Worm (Caenorhabditis elegans) whole organism, young adult: ENCODE data around the gene Y105C5B.1413.

Experiments used
- B0019.2 ChIP-seq: fragments of 200-800 bp; sonication (Bioruptor generic); conservative IDR thresholded peaks from 2 replicates; pipeline ENCODE4 v1.3.6; 2022; ENCODE audit warnings: missing genetic modification reagents, missing genetic modification characterization, missing compliant biosample characterization
- D2030.7 ChIP-seq: fragments of 200-800 bp; sonication (Bioruptor generic); IDR thresholded peaks from 2 replicates; pipeline ENCODE4 v1.3.6; 2022; ENCODE audit warnings: missing genetic modification reagents, missing genetic modification characterization, missing compliant biosample characterization
- F23B12.7 ChIP-seq: sonication (generic microtip); optimal IDR thresholded peaks from 2 replicates; lab custom pipeline; 2017; ENCODE audit warnings: missing genetic modification characterization, mild to moderate bottlenecking, missing compliant biosample characterization, antibody characterized with exemption, moderate library complexity; ENCODE audit not compliant: insufficient read depth
- F37B4.10 ChIP-seq: fragments of 200-800 bp; sonication (Bioruptor generic); IDR thresholded peaks from 2 replicates; pipeline ENCODE4 v1.3.6; 2022; ENCODE audit warnings: missing genetic modification characterization, missing compliant biosample characterization
- T26A5.8 ChIP-seq: sonication (generic microtip); optimal IDR thresholded peaks from 2 replicates; lab custom pipeline; 2016; ENCODE audit warnings: missing genetic modification characterization, missing compliant biosample characterization
- attf-6 ChIP-seq: fragments of 200-800 bp; sonication (Bioruptor generic); IDR thresholded peaks from 2 replicates; pipeline ENCODE4 v1.3.6; 2022; ENCODE audit warnings: missing genetic modification reagents, missing genetic modification characterization, missing compliant biosample characterization
- bed-2 ChIP-seq: fragments of 200-800 bp; sonication (Bioruptor generic); IDR thresholded peaks from 2 replicates; pipeline ENCODE4 v1.3.6; 2022; ENCODE audit warnings: missing genetic modification reagents, missing genetic modification characterization, missing compliant biosample characterization
- ceh-91 ChIP-seq: fragments of 200-800 bp; sonication (Bioruptor generic); IDR thresholded peaks from 2 replicates; pipeline ENCODE4 v1.3.6; 2022; ENCODE audit warnings: missing genetic modification reagents, missing genetic modification characterization, missing compliant biosample characterization
- chd-7 ChIP-seq: sonication (generic microtip); optimal IDR thresholded peaks from 2 replicates; lab custom pipeline; 2016; ENCODE audit warnings: mild to moderate bottlenecking, missing genetic modification characterization, moderate library complexity, missing compliant biosample characterization
- dox-1 ChIP-seq: fragments of 200-800 bp; sonication (Bioruptor generic); IDR thresholded peaks from 2 replicates; pipeline ENCODE4 v1.3.6; 2022; ENCODE audit warnings: missing genetic modification reagents, missing genetic modification characterization, missing compliant biosample characterization
- egl-44 ChIP-seq: fragments of 200-800 bp; sonication (Bioruptor generic); IDR thresholded peaks from 2 replicates; pipeline ENCODE4 v1.3.6; 2022; ENCODE audit warnings: missing genetic modification reagents, missing genetic modification characterization, missing compliant biosample characterization
- hmg-1.2 ChIP-seq: fragments of 200-800 bp; sonication (Bioruptor generic); IDR thresholded peaks from 2 replicates; pipeline ENCODE4 v1.3.6; 2022; ENCODE audit warnings: missing genetic modification reagents, missing genetic modification characterization, missing compliant biosample characterization
- madf-10 ChIP-seq: sonication (generic microtip); optimal IDR thresholded peaks from 2 replicates; lab custom pipeline; 2016; ENCODE audit warnings: mild to moderate bottlenecking, missing genetic modification characterization, missing compliant biosample characterization
- madf-3 ChIP-seq: fragments of 200-800 bp; sonication (Bioruptor generic); IDR thresholded peaks from 2 replicates; pipeline ENCODE4 v1.3.6; 2022; ENCODE audit warnings: missing genetic modification reagents, missing genetic modification characterization, missing compliant biosample characterization
- madf-8 ChIP-seq: fragments of 200-800 bp; sonication (Bioruptor generic); conservative IDR thresholded peaks from 2 replicates; pipeline ENCODE4 v1.3.6; 2022; ENCODE audit warnings: missing genetic modification reagents, missing genetic modification characterization, missing compliant biosample characterization
- nfya-2 ChIP-seq: fragments of 200-800 bp; sonication (Bioruptor generic); IDR thresholded peaks from 2 replicates; pipeline ENCODE4 v1.3.6; 2022; ENCODE audit warnings: missing genetic modification reagents, missing genetic modification characterization, missing compliant biosample characterization
- rpc-1 ChIP-seq, 2 experiments: fragments of 150-350 bp in 1 of 2; sonication (generic microtip) in 1 of 2; optimal IDR thresholded peaks; 2 replicates each; lab custom pipeline; 2014 to 2018; ENCODE audit warnings: missing biosample characterization in 1 of 2, missing genetic modification characterization in 1 of 2, missing genetic modification reagents in 1 of 2, missing genotype in 1 of 2
- snpc-4 ChIP-seq, 5 experiments: fragments of 150-350 bp in 1 of 5; sonication (generic microtip) in 4 of 5; optimal IDR thresholded peaks; 2 replicates each; lab custom pipeline; 2014 to 2018; ENCODE audit warnings: missing genetic modification characterization in 5 of 5, missing biosample characterization in 3 of 5, antibody characterized with exemption in 2 of 5, mild to moderate bottlenecking in 2 of 5, missing compliant biosample characterization in 2 of 5, missing genotype in 2 of 5, moderate library complexity in 2 of 5, missing genetic modification reagents in 1 of 5
- sptf-2 ChIP-seq: fragments of 200-800 bp; sonication (Bioruptor generic); optimal IDR thresholded peaks from 2 replicates; lab custom pipeline; 2018; ENCODE audit warnings: mild to moderate bottlenecking, missing genetic modification characterization, missing compliant biosample characterization
- ztf-25 ChIP-seq: fragments of 200-800 bp; sonication (Bioruptor generic); IDR thresholded peaks from 2 replicates; pipeline ENCODE4 v1.3.6; 2022; ENCODE audit warnings: missing genetic modification reagents, missing genetic modification characterization, missing compliant biosample characterization

Y105C5B.1413 gene

DNA sequence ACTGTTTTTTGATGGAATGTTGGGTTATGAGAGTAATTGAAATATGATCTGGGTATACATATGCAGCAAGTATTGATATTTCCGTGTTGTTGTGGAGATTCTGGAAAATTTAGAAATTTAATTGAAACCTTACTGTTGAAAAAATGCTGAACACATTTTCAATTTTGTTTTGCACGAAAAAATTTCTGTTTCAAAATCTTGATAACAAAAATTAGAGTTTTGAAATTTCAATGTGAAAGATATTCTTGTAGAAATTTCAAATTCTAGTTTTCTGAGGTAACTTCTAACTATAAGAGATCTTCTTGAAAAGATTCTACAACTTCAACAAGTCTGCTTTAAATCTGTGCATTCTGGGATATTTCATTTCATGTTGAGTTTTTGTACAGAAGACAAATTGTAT, 38.4 kb downstream of the Y105C5B.1413 start:
- TF ChIP-seq F37B4.10 (GFP tag; lab: Robert Waterston, UW) = no peak
- TF ChIP-seq madf-8 (GFP tag; lab: Robert Waterston, UW) = no peak
- TF ChIP-seq nfya-2 (GFP tag; lab: Robert Waterston, UW) = no peak
- no peak for TF ChIP-seq attf-6 (GFP tag; lab: Robert Waterston, UW)
- TF ChIP-seq sptf-2 (GFP tag; lab: Kevin White, UChicago) = no peak
- TF ChIP-seq hmg-1.2 (GFP tag; lab: Robert Waterston, UW) = no peak
- TF ChIP-seq chd-7 = no peak
- TF ChIP-seq, all 124 proteins: peak for 0

DNA sequence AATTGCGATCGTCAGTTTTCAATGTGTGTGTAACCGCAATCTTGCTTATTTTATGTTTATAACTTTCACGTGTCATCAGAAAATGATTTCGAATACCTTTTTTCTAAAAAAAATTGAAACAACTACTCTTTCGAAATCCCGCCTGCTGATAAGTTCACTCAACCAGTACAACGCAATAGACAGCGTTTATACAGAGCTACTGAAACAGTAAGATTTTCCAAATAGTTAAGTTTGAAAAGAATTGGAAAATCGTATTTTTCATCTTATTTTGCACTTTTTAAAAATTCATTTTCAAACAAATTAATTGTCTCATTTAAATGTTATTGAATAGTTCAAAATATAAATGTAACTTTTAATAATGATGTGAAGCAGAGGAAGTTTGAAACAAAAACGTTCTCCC, 45.7 kb downstream of the Y105C5B.1413 start:
- TF ChIP-seq D2030.7 = no peak
- TF ChIP-seq ztf-25 (GFP tag; lab: Robert Waterston, UW) = no peak
- no peak for TF ChIP-seq dox-1
- TF ChIP-seq B0019.2 (GFP tag; lab: Robert Waterston, UW) = no peak
- TF ChIP-seq rpc-1 (optimal IDR thresholded peaks at IDR 0.05; lab: Kevin White, UChicago) = no peak
- no peak for TF ChIP-seq rpc-1 (tag; optimal IDR thresholded peaks at IDR 0.05; lab: Kevin White, UChicago)
- TF ChIP-seq bed-2 (GFP tag; lab: Robert Waterston, UW) = no peak
- no peak for TF ChIP-seq nfya-2 (GFP tag; lab: Robert Waterston, UW)
- TF ChIP-seq T26A5.8 (tag; lab: Kevin White, UChicago) = no peak
- TF ChIP-seq madf-10 (tag; lab: Kevin White, UChicago) = no peak
- no peak for TF ChIP-seq ceh-91
- no peak for TF ChIP-seq F23B12.7 (tag; lab: Kevin White, UChicago)
- TF ChIP-seq egl-44 (GFP tag; lab: Robert Waterston, UW) = no peak
- peak; percentile 74 for TF ChIP-seq attf-6 (GFP tag; lab: Robert Waterston, UW)
- TF ChIP-seq madf-3 (GFP tag; lab: Robert Waterston, UW) = no peak
- no peak for TF ChIP-seq snpc-4 (GFP tag; optimal IDR thresholded peaks at IDR 0.05; lab: Kevin White, UChicago)
- peak in 2 of 4 experiments; percentile 3 to 63 for TF ChIP-seq snpc-4 (tag; optimal IDR thresholded peaks at IDR 0.05; lab: Kevin White, UChicago)
